Fruit fly (Drosophila melanogaster): ENCODE data around the gene eIF2D.

eIF2D gene

dm6 chr3R:29116167-29116725 lies 35.3 kb downstream of the eIF2D start, which contains the start of gene Atg14 (continued):
- no peak for TF ChIP-seq CG14014 (GFP tag; IDR thresholded peaks at IDR 0.05)
- no peak for TF ChIP-seq Vsx1 (GFP tag; optimal IDR thresholded peaks at IDR 0.05)
- TF ChIP-seq vvl (GFP tag; IDR thresholded peaks at IDR 0.05): peak; percentile 43; the same call in 1 of the 2 replicates
- TF ChIP-seq CG9215 (GFP tag; IDR thresholded peaks at IDR 0.05): no peak
- no peak for TF ChIP-seq ssp (GFP tag; IDR thresholded peaks at IDR 0.05)
- no peak for TF ChIP-seq bcd (GFP tag; optimal IDR thresholded peaks at IDR 0.05)
- TF ChIP-seq Kr (GFP tag; optimal IDR thresholded peaks at IDR 0.05): no peak
- TF ChIP-seq tin (GFP tag; optimal IDR thresholded peaks at IDR 0.05): no peak
- TF ChIP-seq ash1 (GFP tag; optimal IDR thresholded peaks at IDR 0.05): no peak
- no peak for TF ChIP-seq CG8388 (GFP tag; optimal IDR thresholded peaks at IDR 0.05)
- no peak for TF ChIP-seq CG5180 (GFP tag; optimal IDR thresholded peaks at IDR 0.05)
- TF ChIP-seq CG10654 (GFP tag; optimal IDR thresholded peaks at IDR 0.05): no peak
- no peak for TF ChIP-seq CG3407 (GFP tag; optimal IDR thresholded peaks at IDR 0.05)
- TF ChIP-seq ranshi (GFP tag; IDR thresholded peaks at IDR 0.05): no peak
- TF ChIP-seq slbo (GFP tag; IDR thresholded peaks at IDR 0.05): no peak; the same call in 1 of the 2 replicates
- no peak for TF ChIP-seq br (optimal IDR thresholded peaks at IDR 0.05)
- TF ChIP-seq CG13775 (GFP tag; optimal IDR thresholded peaks at IDR 0.05): no peak
- TF ChIP-seq Fer2 (tag; optimal IDR thresholded peaks at IDR 0.05): no peak
- no peak for TF ChIP-seq CG30020 (tag; optimal IDR thresholded peaks at IDR 0.05)
- TF ChIP-seq sd (tag; optimal IDR thresholded peaks at IDR 0.05): no peak
- no peak for TF ChIP-seq Asciz (GFP tag; optimal IDR thresholded peaks at IDR 0.05)
- TF ChIP-seq CG9876 (GFP tag; optimal IDR thresholded peaks at IDR 0.05): no peak
- TF ChIP-seq CG1792 (GFP tag; optimal IDR thresholded peaks at IDR 0.05): no peak
- TF ChIP-seq CG7271 (tag; optimal IDR thresholded peaks at IDR 0.05): no peak
- TF ChIP-seq CG11085 (GFP tag; IDR thresholded peaks at IDR 0.05): no peak
- no peak for TF ChIP-seq Sry-β (GFP tag; optimal IDR thresholded peaks at IDR 0.05)
- no peak for TF ChIP-seq Camta (GFP tag; optimal IDR thresholded peaks at IDR 0.05)
- no peak for TF ChIP-seq gce (GFP tag; IDR thresholded peaks at IDR 0.05)
- no peak for TF ChIP-seq ro (GFP tag; IDR thresholded peaks at IDR 0.05)
- peak; percentile 18 for TF ChIP-seq CG3281 (GFP tag; optimal IDR thresholded peaks at IDR 0.05)
- TF ChIP-seq E2f2 (GFP tag; IDR thresholded peaks at IDR 0.05): peak; percentile 98
- TF ChIP-seq Hmx (GFP tag; optimal IDR thresholded peaks at IDR 0.05): no peak
- TF ChIP-seq CG3847 (GFP tag; IDR thresholded peaks at IDR 0.05): peak; percentile 30; the same call in 1 of the 2 replicates
- no peak for TF ChIP-seq CG12219 (GFP tag; optimal IDR thresholded peaks at IDR 0.05)
- TF ChIP-seq Taf1 (GFP tag; IDR thresholded peaks at IDR 0.05): no peak
- no peak for TF ChIP-seq CG11456 (GFP tag; IDR thresholded peaks at IDR 0.05)
- no peak for TF ChIP-seq ab (GFP tag; optimal IDR thresholded peaks at IDR 0.05)
- TF ChIP-seq Fer3 (tag; optimal IDR thresholded peaks at IDR 0.05): peak; percentile 17
- no peak for TF ChIP-seq HLHmδ (GFP tag; optimal IDR thresholded peaks at IDR 0.05)
- TF ChIP-seq TFAM (GFP tag; optimal IDR thresholded peaks at IDR 0.05): no peak
- peak; percentile 54 for TF ChIP-seq CG34376 (GFP tag; optimal IDR thresholded peaks at IDR 0.05)
- TF ChIP-seq lab (GFP tag; optimal IDR thresholded peaks at IDR 0.05): peak; percentile 38
- no peak for TF ChIP-seq gfzf (GFP tag; optimal IDR thresholded peaks at IDR 0.05)
- peak; percentile 20 for TF ChIP-seq nmo (GFP tag; optimal IDR thresholded peaks at IDR 0.05)
- TF ChIP-seq Dad (GFP tag; optimal IDR thresholded peaks at IDR 0.05): peak; percentile 6
- no peak for TF ChIP-seq ken (GFP tag; IDR thresholded peaks at IDR 0.05)
- no peak for TF ChIP-seq CG10274 (GFP tag; optimal IDR thresholded peaks at IDR 0.05)
- TF ChIP-seq az2 (GFP tag; optimal IDR thresholded peaks at IDR 0.05): no peak
- TF ChIP-seq Hand (GFP tag; optimal IDR thresholded peaks at IDR 0.05): no peak
- no peak for TF ChIP-seq Neu2 (GFP tag; optimal IDR thresholded peaks at IDR 0.05; ENCODE audit: borderline replicate concordance)
- peak; percentile 41; the same call in 1 of the 2 replicates for TF ChIP-seq Rfx (GFP tag; IDR thresholded peaks at IDR 0.05)

Data from whole organism, embryonic.